Worm (Caenorhabditis elegans) whole organism, early embryonic: ENCODE results near the gene nuaf-1.

Source experiments
- B0310.2 ChIP-seq: sonication (generic microtip); optimal IDR thresholded peaks from 2 replicates; lab custom pipeline; 2016; ENCODE audit warnings: mild to moderate bottlenecking, missing genetic modification characterization, missing compliant biosample characterization
- ama-1 ChIP-seq: fragments of 150-350 bp; optimal IDR thresholded peaks from 2 replicates; lab custom pipeline; 2014

ce11 chrV:13562748-13563147, 5.7 kb downstream of the nuaf-1 start:
- TF ChIP-seq ama-1 (lab: Kevin White, UChicago) (no peak), B0310.2 (no peak)
